Fruit fly (Drosophila melanogaster) whole organism, embryonic: ENCODE measurements around the gene CG15878.

Source experiments
- Antp ChIP-seq: fragments of 200-800 bp; sonication (Bioruptor generic); optimal IDR thresholded peaks from 3 replicates; lab custom pipeline; 2016; ENCODE audit warnings: missing biosample characterization, missing genetic modification characterization
- B-H1 ChIP-seq: fragments of 200-800 bp; sonication (Bioruptor generic); IDR thresholded peaks from 3 replicates; pipeline ENCODE4 v1.3.6; 2022; ENCODE audit warnings: missing biosample characterization, missing genetic modification characterization
- B-H2 ChIP-seq: fragments of 200-800 bp; sonication (Bioruptor generic); optimal IDR thresholded peaks from 2 replicates; lab custom pipeline; 2018; ENCODE audit warnings: missing biosample characterization, mild to moderate bottlenecking, missing genetic modification characterization
- Blimp-1 ChIP-seq: fragments of 200-800 bp; sonication (Bioruptor generic); optimal IDR thresholded peaks from 3 replicates; lab custom pipeline; 2018; ENCODE audit warnings: missing biosample characterization, missing genetic modification characterization, mild to moderate bottlenecking, moderate library complexity, missing genetic modification reagents
- Bteb2 ChIP-seq: fragments of 200-800 bp; sonication (Bioruptor generic); optimal IDR thresholded peaks from 2 replicates; lab custom pipeline; 2016; ENCODE audit warnings: missing biosample characterization, missing genetic modification characterization
- CG10959 ChIP-seq: fragments of 200-800 bp; sonication (Bioruptor generic); IDR thresholded peaks from 2 replicates; pipeline ENCODE4 v1.3.6; 2022; ENCODE audit warnings: missing biosample characterization, missing genetic modification characterization
- CG11093 ChIP-seq: fragments of 200-800 bp; sonication (Bioruptor generic); IDR thresholded peaks from 3 replicates; pipeline ENCODE4 v1.3.6; 2022; ENCODE audit warnings: missing biosample characterization, missing genetic modification characterization
- CG11504 ChIP-seq: fragments of 200-800 bp; sonication (Bioruptor generic); optimal IDR thresholded peaks from 3 replicates; lab custom pipeline; 2019; ENCODE audit warnings: missing biosample characterization, mild to moderate bottlenecking, missing genetic modification characterization, moderate library complexity
- CG13296 ChIP-seq: fragments of 200-800 bp; sonication (Bioruptor generic); optimal IDR thresholded peaks from 3 replicates; lab custom pipeline; 2018; ENCODE audit warnings: missing biosample characterization, mild to moderate bottlenecking, missing genetic modification characterization
- CG14050 ChIP-seq: fragments of 200-800 bp; sonication (Bioruptor generic); IDR thresholded peaks from 3 replicates; pipeline ENCODE4 v1.3.6; 2022; ENCODE audit warnings: missing biosample characterization, missing genetic modification characterization
- CG1529 ChIP-seq: fragments of 200-800 bp; sonication (Bioruptor generic); optimal IDR thresholded peaks from 3 replicates; lab custom pipeline; 2018; ENCODE audit warnings: missing biosample characterization, missing genetic modification characterization
- CG16863 ChIP-seq: fragments of 200-800 bp; sonication (Bioruptor generic); optimal IDR thresholded peaks from 3 replicates; lab custom pipeline; 2016; ENCODE audit warnings: missing biosample characterization, missing genetic modification characterization
- CG18476 ChIP-seq: fragments of 200-800 bp; sonication (Bioruptor generic); optimal IDR thresholded peaks from 2 replicates; lab custom pipeline; 2016; ENCODE audit warnings: missing biosample characterization, mild to moderate bottlenecking, missing genetic modification characterization
- CG2678 ChIP-seq: fragments of 200-800 bp; sonication (Bioruptor generic); optimal IDR thresholded peaks from 3 replicates; lab custom pipeline; 2019; ENCODE audit warnings: missing biosample characterization, mild to moderate bottlenecking, missing genetic modification characterization, moderate library complexity
- CG42726 ChIP-seq: fragments of 200-800 bp; sonication (Bioruptor generic); IDR thresholded peaks from 2 replicates; pipeline ENCODE4 v1.3.6; 2022; ENCODE audit warnings: missing biosample characterization, missing genetic modification characterization; ENCODE audit not compliant: partially characterized antibody
- CG4854 ChIP-seq: fragments of 200-800 bp; sonication (Bioruptor generic); optimal IDR thresholded peaks from 2 replicates; lab custom pipeline; 2016; ENCODE audit warnings: missing biosample characterization, missing genetic modification characterization, inconsistent platforms
- CG5180 ChIP-seq: fragments of 200-800 bp; sonication (Bioruptor generic); optimal IDR thresholded peaks from 3 replicates; lab custom pipeline; 2017; ENCODE audit warnings: missing biosample characterization, missing genetic modification characterization, mild to moderate bottlenecking, moderate library complexity, missing genetic modification reagents
- CG6254 ChIP-seq: fragments of 200-800 bp; sonication (Bioruptor generic); optimal IDR thresholded peaks from 3 replicates; lab custom pipeline; 2017; ENCODE audit warnings: mild to moderate bottlenecking, missing biosample characterization, missing genetic modification reagents, missing genetic modification characterization
- CG7372 ChIP-seq: fragments of 200-800 bp; sonication (Bioruptor generic); IDR thresholded peaks from 2 replicates; pipeline ENCODE4 v1.3.6; 2022; ENCODE audit warnings: missing biosample characterization, missing genetic modification characterization
- CG7839 ChIP-seq: fragments of 200-800 bp; sonication (Bioruptor generic); optimal IDR thresholded peaks from 3 replicates; lab custom pipeline; 2018; ENCODE audit warnings: missing biosample characterization, mild to moderate bottlenecking, missing genetic modification characterization, moderate library complexity
- Chrac-16 ChIP-seq: fragments of 200-800 bp; sonication (Bioruptor generic); optimal IDR thresholded peaks from 3 replicates; lab custom pipeline; 2016; ENCODE audit warnings: missing biosample characterization, missing genetic modification characterization
- CrebB ChIP-seq: fragments of 200-800 bp; sonication (Bioruptor generic); optimal IDR thresholded peaks from 3 replicates; lab custom pipeline; 2018; ENCODE audit warnings: missing biosample characterization, mild to moderate bottlenecking, missing genetic modification characterization
- D19A ChIP-seq: fragments of 200-800 bp; optimal IDR thresholded peaks from 3 replicates; lab custom pipeline; 2019; ENCODE audit warnings: missing biosample characterization, mild to moderate bottlenecking, missing genetic modification characterization, moderate library complexity
- Dll ChIP-seq: fragments of 200-800 bp; sonication (Bioruptor generic); IDR thresholded peaks from 4 replicates; pipeline ENCODE4 v1.3.6; 2022; ENCODE audit warnings: missing biosample characterization, missing genetic modification characterization; ENCODE audit not compliant: partially characterized antibody
- Hmr ChIP-seq: fragments of 200-800 bp; sonication (Bioruptor generic); optimal IDR thresholded peaks from 3 replicates; lab custom pipeline; 2017; ENCODE audit warnings: mild to moderate bottlenecking, missing biosample characterization, missing genetic modification reagents, missing genetic modification characterization
- Jarid2 ChIP-seq: fragments of 200-800 bp; sonication (Bioruptor generic); optimal IDR thresholded peaks from 3 replicates; lab custom pipeline; 2017; ENCODE audit warnings: mild to moderate bottlenecking, missing biosample characterization, missing genetic modification reagents, missing genetic modification characterization
- Lpt ChIP-seq: fragments of >200 bp; optimal IDR thresholded peaks from 2 replicates; lab custom pipeline; 2018; ENCODE audit warnings: missing biosample characterization, missing genetic modification characterization
- Mrtf ChIP-seq: fragments of 200-800 bp; sonication (Bioruptor generic); IDR thresholded peaks from 3 replicates; pipeline ENCODE4 v1.3.6; 2022; ENCODE audit warnings: missing biosample characterization, missing genetic modification characterization
- Neu2 ChIP-seq: fragments of 200-800 bp; sonication (Bioruptor generic); optimal IDR thresholded peaks from 3 replicates; lab custom pipeline; 2016; ENCODE audit warnings: missing biosample characterization, missing genetic modification characterization, borderline replicate concordance
- Nf-YC ChIP-seq: fragments of 200-800 bp; optimal IDR thresholded peaks from 3 replicates; lab custom pipeline; 2019; ENCODE audit warnings: missing biosample characterization, mild to moderate bottlenecking, missing genetic modification characterization, moderate library complexity
- Optix ChIP-seq: fragments of 200-800 bp; sonication (Bioruptor generic); IDR thresholded peaks from 3 replicates; pipeline ENCODE4 v1.3.6; 2022; ENCODE audit warnings: missing biosample characterization, missing genetic modification characterization
- Rfx ChIP-seq: fragments of 200-800 bp; sonication (Bioruptor generic); IDR thresholded peaks from 2 replicates; pipeline ENCODE4 v1.3.6; 2022; ENCODE audit warnings: missing biosample characterization, missing genetic modification characterization
- Xbp1 ChIP-seq: fragments of 200-800 bp; sonication (Bioruptor generic); optimal IDR thresholded peaks from 3 replicates; lab custom pipeline; 2016; ENCODE audit warnings: missing biosample characterization, mild to moderate bottlenecking, missing genetic modification characterization
- abd-A ChIP-seq: fragments of 200-800 bp; sonication (Bioruptor generic); optimal IDR thresholded peaks from 3 replicates; lab custom pipeline; 2019; ENCODE audit warnings: missing biosample characterization, mild to moderate bottlenecking, missing genetic modification characterization, moderate library complexity
- ato ChIP-seq: fragments of 200-800 bp; sonication (Bioruptor generic); IDR thresholded peaks from 2 replicates; pipeline ENCODE4 v1.3.6; 2022; ENCODE audit warnings: missing biosample characterization, missing genetic modification characterization; ENCODE audit not compliant: partially characterized antibody
- br ChIP-seq: fragments of >200 bp; optimal IDR thresholded peaks from 2 replicates; lab custom pipeline; 2017
- dm ChIP-seq: fragments of 200-800 bp; sonication (Bioruptor generic); optimal IDR thresholded peaks from 3 replicates; lab custom pipeline; 2016; ENCODE audit warnings: missing biosample characterization, missing genetic modification characterization
- ewg ChIP-seq: fragments of 200-800 bp; sonication (Bioruptor generic); optimal IDR thresholded peaks from 3 replicates; lab custom pipeline; 2017; ENCODE audit warnings: mild to moderate bottlenecking, missing biosample characterization, missing genetic modification reagents, missing genetic modification characterization
- eyg ChIP-seq: fragments of 200-800 bp; sonication (Bioruptor generic); optimal IDR thresholded peaks from 3 replicates; lab custom pipeline; 2016; ENCODE audit warnings: missing biosample characterization, missing genetic modification characterization
- fu2 ChIP-seq: fragments of 200-800 bp; sonication (Bioruptor generic); optimal IDR thresholded peaks from 2 replicates; lab custom pipeline; 2016; ENCODE audit warnings: missing biosample characterization, missing genetic modification characterization
- gem ChIP-seq: fragments of 200-800 bp; sonication (Bioruptor generic); optimal IDR thresholded peaks from 2 replicates; lab custom pipeline; 2019; ENCODE audit warnings: missing biosample characterization, mild to moderate bottlenecking, missing genetic modification characterization, moderate library complexity
- gfzf ChIP-seq: fragments of 200-800 bp; sonication (Bioruptor generic); optimal IDR thresholded peaks from 2 replicates; lab custom pipeline; 2016; ENCODE audit warnings: missing biosample characterization, mild to moderate bottlenecking, missing genetic modification characterization, moderate library complexity
- gsb-n ChIP-seq: fragments of 200-800 bp; sonication (Bioruptor generic); optimal IDR thresholded peaks from 3 replicates; lab custom pipeline; 2018; ENCODE audit warnings: missing biosample characterization, mild to moderate bottlenecking, missing genetic modification characterization
- h ChIP-seq: fragments of >200 bp; optimal IDR thresholded peaks from 2 replicates; lab custom pipeline; 2017
- knrl ChIP-seq: fragments of 200-800 bp; sonication (Bioruptor generic); IDR thresholded peaks from 3 replicates; pipeline ENCODE4 v1.3.6; 2022; ENCODE audit warnings: missing biosample characterization, missing genetic modification characterization; ENCODE audit not compliant: partially characterized antibody
- luna ChIP-seq: fragments of 200-800 bp; sonication (Bioruptor generic); optimal IDR thresholded peaks from 2 replicates; lab custom pipeline; 2016; ENCODE audit warnings: missing biosample characterization, missing genetic modification characterization
- pzg ChIP-seq: fragments of 200-800 bp; sonication (Bioruptor generic); optimal IDR thresholded peaks from 3 replicates; lab custom pipeline; 2018; ENCODE audit warnings: missing biosample characterization, mild to moderate bottlenecking, missing genetic modification characterization, moderate library complexity
- salm ChIP-seq: fragments of 200-800 bp; sonication (Bioruptor generic); optimal IDR thresholded peaks from 2 replicates; lab custom pipeline; 2018; ENCODE audit warnings: missing biosample characterization, mild to moderate bottlenecking, missing genetic modification characterization
- trem ChIP-seq: fragments of 200-800 bp; optimal IDR thresholded peaks from 3 replicates; lab custom pipeline; 2019; ENCODE audit warnings: missing biosample characterization, mild to moderate bottlenecking, missing genetic modification characterization, moderate library complexity
- unpg ChIP-seq: fragments of 200-800 bp; sonication (Bioruptor generic); optimal IDR thresholded peaks from 3 replicates; lab custom pipeline; 2018; ENCODE audit warnings: missing biosample characterization, mild to moderate bottlenecking, missing genetic modification characterization, moderate library complexity

Gene CG15878

DNA sequence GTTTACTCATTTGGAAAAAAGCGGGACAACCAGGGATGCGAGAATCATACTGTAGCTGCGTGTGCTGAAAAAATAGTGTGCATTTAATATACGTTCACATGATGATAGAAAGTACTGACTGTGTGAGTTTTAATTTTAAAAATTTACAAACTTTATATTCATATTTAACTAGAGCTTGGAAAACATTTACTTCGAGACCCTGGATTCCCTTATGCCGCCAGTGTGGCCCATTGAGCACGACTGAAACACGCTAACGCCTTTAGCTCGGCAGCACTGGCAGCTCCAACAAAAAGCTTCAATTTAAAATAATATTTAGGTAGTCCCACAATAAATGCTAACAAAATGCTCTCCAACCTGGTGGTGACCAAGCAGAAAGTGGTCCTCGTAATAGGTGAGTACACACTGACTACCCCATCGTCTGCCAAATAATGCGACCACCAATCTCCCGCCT lies 45.1 kb upstream of the CG15878 start, which contains the start of the genes CG1275 and Elp5 (continued):
- TF ChIP-seq B-H1 (GFP tag; lab: Robert Waterston, UW) (peak; percentile 99), CG4854 (GFP tag; lab: Kevin White, UChicago) (peak; percentile 97), CG11504 (tag; lab: Kevin White, UChicago) (peak; percentile 96), Bteb2 (GFP tag; lab: Kevin White, UChicago) (peak; percentile 97), Blimp-1 (GFP tag; lab: Kevin White, UChicago) (peak; percentile 94), Lpt (GFP tag; lab: Kevin White, UChicago) (no peak), Nf-YC (tag; lab: Kevin White, UChicago) (peak; percentile 91), Hmr (GFP tag; lab: Kevin White, UChicago) (peak; percentile 98), Optix (GFP tag; lab: Robert Waterston, UW) (peak; percentile 99), ewg (GFP tag; lab: Kevin White, UChicago) (peak; percentile 95), CG1529 (GFP tag; lab: Kevin White, UChicago) (peak; percentile 97), Jarid2 (peak; percentile 84), D19A (tag; lab: Kevin White, UChicago) (peak; percentile 90), CG7839 (tag; lab: Kevin White, UChicago) (peak; percentile 99), CG7372 (GFP tag; lab: Robert Waterston, UW) (peak; percentile 100), CG11093 (GFP tag; lab: Robert Waterston, UW) (peak; percentile 99), fu2 (GFP tag; lab: Kevin White, UChicago) (peak; percentile 95), Antp (GFP tag; lab: Kevin White, UChicago) (peak; percentile 96), eyg (GFP tag; lab: Kevin White, UChicago) (peak; percentile 94), CG16863 (peak; percentile 95), CrebB (tag; lab: Kevin White, UChicago) (peak; percentile 96), Chrac-16 (GFP tag; lab: Kevin White, UChicago) (peak; percentile 98), luna (GFP tag; lab: Kevin White, UChicago) (peak; percentile 88), gem (tag; lab: Kevin White, UChicago) (peak; percentile 99), gfzf (GFP tag; lab: Kevin White, UChicago) (peak; percentile 74), salm (tag; lab: Kevin White, UChicago) (peak; percentile 97), B-H2 (GFP tag; lab: Kevin White, UChicago) (peak; percentile 98), Xbp1 (GFP tag; lab: Kevin White, UChicago) (peak; percentile 99), trem (tag; lab: Kevin White, UChicago) (peak; percentile 90), CG18476 (peak; percentile 95), pzg (peak; percentile 64), gsb-n (tag; lab: Kevin White, UChicago) (peak; percentile 97), Dll (GFP tag; lab: Robert Waterston, UW) (0 out of 4 replicates have a peak, but pooled peaks have one; percentile 29), CG10959 (GFP tag; lab: Robert Waterston, UW) (peak; percentile 99), dm (GFP tag; lab: Kevin White, UChicago) (peak; percentile 93), CG6254 (GFP tag; lab: Kevin White, UChicago) (peak; percentile 91), CG5180 (peak; percentile 83), CG13296 (GFP tag; lab: Kevin White, UChicago) (peak; percentile 98), CG14050 (peak; percentile 99), Rfx (GFP tag; lab: Robert Waterston, UW) (peak; percentile 100), CG2678 (tag; lab: Kevin White, UChicago) (peak; percentile 99), knrl (GFP tag; lab: Robert Waterston, UW) (peak; percentile 45; the same call in 2 of the 3 replicates), h (lab: Kevin White, UChicago) (no peak), CG42726 (GFP tag; lab: Robert Waterston, UW) (no peak), ato (GFP tag; lab: Robert Waterston, UW) (0 out of 2 replicates have a peak, but pooled peaks have one; percentile 6), Mrtf (GFP tag; lab: Robert Waterston, UW) (peak; percentile 100), Neu2 (GFP tag; lab: Kevin White, UChicago) (peak; percentile 87), br (lab: Kevin White, UChicago) (no peak), unpg (GFP tag; lab: Kevin White, UChicago) (peak; percentile 99), abd-A (tag; lab: Kevin White, UChicago) (no peak)
